Worm (Caenorhabditis elegans): ENCODE data around the gene ZK666.8.

DNA sequence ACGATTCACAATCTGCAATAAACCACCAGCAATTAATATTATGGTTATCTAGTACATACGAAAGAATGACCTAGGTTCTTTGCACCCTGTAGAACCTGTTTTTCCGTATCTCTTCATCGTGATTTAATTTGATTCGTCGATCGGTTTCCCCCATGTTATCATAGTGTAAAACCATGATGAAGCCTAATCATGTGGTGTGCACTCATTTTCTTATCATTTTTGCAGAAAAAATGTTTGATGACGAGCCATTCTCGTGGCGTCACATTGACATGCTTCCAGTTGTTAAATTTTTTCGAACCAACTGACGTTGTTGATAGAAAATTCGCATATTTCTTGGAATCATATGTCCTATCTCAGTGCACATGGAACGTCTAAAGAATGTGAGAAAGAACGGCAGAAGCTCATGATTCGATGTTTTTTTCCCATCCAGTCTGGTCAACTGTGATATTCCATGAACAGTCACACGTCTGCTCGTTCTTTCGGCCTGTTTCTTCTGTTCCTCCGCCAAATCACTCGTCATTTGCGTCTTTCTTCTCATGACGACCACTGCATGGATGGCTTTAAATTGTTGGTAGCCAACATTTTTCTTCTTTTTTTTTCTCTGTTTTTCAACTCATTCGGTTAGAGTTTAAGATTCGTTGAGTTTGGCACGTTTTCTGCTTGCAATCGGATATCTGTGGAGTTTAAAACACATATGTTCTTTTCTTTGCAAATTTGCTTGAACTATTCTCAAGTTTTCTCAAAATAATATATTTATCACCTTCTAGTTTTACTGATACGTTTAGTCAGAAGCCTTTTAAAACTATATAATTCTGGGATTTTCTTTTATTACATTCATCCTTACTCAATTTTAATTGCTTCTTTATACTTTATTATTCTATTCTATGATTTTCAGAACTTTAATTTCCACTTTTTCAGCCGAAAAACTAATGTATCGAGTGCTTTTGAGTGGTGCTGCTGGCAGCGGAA lies 45.3 kb downstream of the ZK666.8 start, which contains the start of gene ZK673.2:
- TF ChIP-seq ztf-29 (GFP tag; IDR thresholded peaks at IDR 0.05) (no peak), ref-1 (GFP tag; conservative IDR thresholded peaks at IDR 0.05) (no peak)
